Fruit fly (Drosophila melanogaster) whole organism, pupa: ENCODE data around the gene eIF3l.

Experiments used
- CG10348 ChIP-seq: fragments of 200-800 bp; sonication (Bioruptor generic); IDR thresholded peaks from 2 replicates; pipeline ENCODE4 v1.3.6; 2022; ENCODE audit warnings: missing biosample characterization, missing genetic modification characterization
- CG12605 ChIP-seq: fragments of 200-800 bp; sonication (Bioruptor generic); IDR thresholded peaks from 2 replicates; pipeline ENCODE4 v1.3.6; 2022; ENCODE audit warnings: missing biosample characterization, missing genetic modification characterization
- CG13204 ChIP-seq: fragments of 200-800 bp; sonication (Bioruptor generic); optimal IDR thresholded peaks from 2 replicates; lab custom pipeline; 2018; ENCODE audit warnings: missing biosample characterization, mild to moderate bottlenecking, missing genetic modification characterization, moderate library complexity
- CG14655 ChIP-seq: fragments of 200-800 bp; sonication (Bioruptor generic); optimal IDR thresholded peaks from 3 replicates; lab custom pipeline; 2017; ENCODE audit warnings: mild to moderate bottlenecking, missing biosample characterization, missing genetic modification reagents, missing genetic modification characterization
- CG15710 ChIP-seq: fragments of 200-800 bp; sonication (Bioruptor generic); optimal IDR thresholded peaks from 2 replicates; lab custom pipeline; 2018; ENCODE audit warnings: missing biosample characterization, mild to moderate bottlenecking, missing genetic modification characterization, moderate library complexity
- CG17806 ChIP-seq: fragments of 200-800 bp; sonication (Bioruptor generic); optimal IDR thresholded peaks from 2 replicates; lab custom pipeline; 2018; ENCODE audit warnings: missing biosample characterization, mild to moderate bottlenecking, missing genetic modification characterization, moderate library complexity
- CG32121 ChIP-seq: fragments of 200-800 bp; sonication (Bioruptor generic); IDR thresholded peaks from 2 replicates; pipeline ENCODE4 v1.3.6; 2022; ENCODE audit warnings: missing biosample characterization, missing genetic modification characterization
- CG34367 ChIP-seq: fragments of 200-800 bp; sonication (Bioruptor generic); optimal IDR thresholded peaks from 2 replicates; lab custom pipeline; 2018; ENCODE audit warnings: missing biosample characterization, mild to moderate bottlenecking, missing genetic modification characterization
- CG4496 ChIP-seq: fragments of 200-800 bp; sonication (Bioruptor generic); IDR thresholded peaks from 3 replicates; pipeline ENCODE4 v1.3.6; 2022; ENCODE audit warnings: missing biosample characterization, missing genetic modification characterization
- CG8159 ChIP-seq: fragments of 200-800 bp; sonication (Bioruptor generic); optimal IDR thresholded peaks from 3 replicates; lab custom pipeline; 2018; ENCODE audit warnings: missing biosample characterization, mild to moderate bottlenecking, missing genetic modification characterization, moderate library complexity
- CG8301 ChIP-seq: fragments of 200-800 bp; sonication (Bioruptor generic); optimal IDR thresholded peaks from 2 replicates; lab custom pipeline; 2018; ENCODE audit warnings: missing biosample characterization, mild to moderate bottlenecking, missing genetic modification characterization
- CG9948 ChIP-seq: fragments of 200-800 bp; sonication (Bioruptor generic); optimal IDR thresholded peaks from 2 replicates; lab custom pipeline; 2018; ENCODE audit warnings: missing biosample characterization, mild to moderate bottlenecking, missing genetic modification characterization, moderate library complexity
- D1 ChIP-seq: fragments of 200-800 bp; sonication (Bioruptor generic); optimal IDR thresholded peaks from 2 replicates; lab custom pipeline; 2018; ENCODE audit warnings: missing biosample characterization, mild to moderate bottlenecking, missing genetic modification characterization, moderate library complexity
- EcR ChIP-seq: fragments of 200-800 bp; sonication (Bioruptor generic); optimal IDR thresholded peaks from 3 replicates; lab custom pipeline; 2019; ENCODE audit warnings: missing biosample characterization, missing genetic modification characterization, mild to moderate bottlenecking, moderate library complexity, missing genetic modification reagents
- Ets98B ChIP-seq: fragments of 200-800 bp; sonication (Bioruptor generic); IDR thresholded peaks from 2 replicates; pipeline ENCODE4 v1.3.6; 2022; ENCODE audit warnings: missing biosample characterization, missing genetic modification characterization
- Pif1A ChIP-seq: fragments of 200-800 bp; sonication (Bioruptor generic); optimal IDR thresholded peaks from 3 replicates; lab custom pipeline; 2016; ENCODE audit warnings: missing biosample characterization, missing genetic modification characterization
- Pif1B ChIP-seq: fragments of 200-800 bp; sonication (Bioruptor generic); optimal IDR thresholded peaks from 3 replicates; lab custom pipeline; 2016; ENCODE audit warnings: missing biosample characterization, missing genetic modification characterization
- Snoo ChIP-seq: fragments of 200-800 bp; sonication (Bioruptor generic); optimal IDR thresholded peaks from 3 replicates; lab custom pipeline; 2017; ENCODE audit warnings: missing biosample characterization, mild to moderate bottlenecking, missing genetic modification characterization, inconsistent platforms
- fd96Ca ChIP-seq: fragments of 200-800 bp; sonication (Bioruptor generic); IDR thresholded peaks from 3 replicates; pipeline ENCODE4 v1.3.6; 2022; ENCODE audit warnings: missing biosample characterization, missing genetic modification characterization
- gl ChIP-seq: fragments of 200-800 bp; sonication (Bioruptor generic); optimal IDR thresholded peaks from 2 replicates; lab custom pipeline; 2018; ENCODE audit warnings: missing biosample characterization, mild to moderate bottlenecking, missing genetic modification characterization
- rn ChIP-seq: fragments of 200-800 bp; sonication (Bioruptor generic); IDR thresholded peaks from 2 replicates; pipeline ENCODE4 v1.3.6; 2022; ENCODE audit warnings: missing biosample characterization, missing genetic modification characterization

Gene eIF3l

DNA sequence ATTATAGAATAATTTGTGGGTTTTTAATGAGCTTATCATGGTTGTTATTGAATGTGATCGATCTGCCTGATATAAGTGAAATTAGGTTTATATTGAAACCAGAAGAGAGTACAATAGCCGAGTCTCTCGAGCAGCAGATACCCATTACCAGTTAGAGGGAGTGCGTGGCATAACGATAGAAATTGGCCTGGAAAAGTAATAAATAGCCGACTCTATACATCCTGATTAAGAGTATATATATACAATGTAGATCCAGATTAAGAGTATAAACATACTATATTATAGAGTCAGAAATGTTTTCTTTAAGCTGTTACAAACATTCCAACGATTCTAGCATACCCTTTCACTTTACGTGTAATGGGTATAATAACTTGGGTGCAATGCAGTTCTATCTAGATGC lies 38.1 kb upstream of the eIF3l start:
- no peak for TF ChIP-seq CG12605 (GFP tag; lab: Robert Waterston, UW)
- no peak for TF ChIP-seq D1 (tag; lab: Kevin White, UChicago)
- TF ChIP-seq gl: no peak
- TF ChIP-seq rn (GFP tag; lab: Robert Waterston, UW): no peak
- TF ChIP-seq CG13204: no peak
- TF ChIP-seq CG14655 (GFP tag; lab: Kevin White, UChicago): no peak
- no peak for TF ChIP-seq CG32121
- no peak for TF ChIP-seq Snoo (tag; lab: Kevin White, UChicago)
- no peak for TF ChIP-seq CG10348 (GFP tag; lab: Robert Waterston, UW)
- TF ChIP-seq Ets98B: no peak
- no peak for TF ChIP-seq CG8159
- TF ChIP-seq EcR (GFP tag; lab: Kevin White, UChicago): no peak
- TF ChIP-seq fd96Ca (GFP tag; lab: Robert Waterston, UW): no peak
- TF ChIP-seq Pif1B (GFP tag; lab: Kevin White, UChicago): no peak
- no peak for TF ChIP-seq CG15710 (tag; lab: Kevin White, UChicago)

DNA sequence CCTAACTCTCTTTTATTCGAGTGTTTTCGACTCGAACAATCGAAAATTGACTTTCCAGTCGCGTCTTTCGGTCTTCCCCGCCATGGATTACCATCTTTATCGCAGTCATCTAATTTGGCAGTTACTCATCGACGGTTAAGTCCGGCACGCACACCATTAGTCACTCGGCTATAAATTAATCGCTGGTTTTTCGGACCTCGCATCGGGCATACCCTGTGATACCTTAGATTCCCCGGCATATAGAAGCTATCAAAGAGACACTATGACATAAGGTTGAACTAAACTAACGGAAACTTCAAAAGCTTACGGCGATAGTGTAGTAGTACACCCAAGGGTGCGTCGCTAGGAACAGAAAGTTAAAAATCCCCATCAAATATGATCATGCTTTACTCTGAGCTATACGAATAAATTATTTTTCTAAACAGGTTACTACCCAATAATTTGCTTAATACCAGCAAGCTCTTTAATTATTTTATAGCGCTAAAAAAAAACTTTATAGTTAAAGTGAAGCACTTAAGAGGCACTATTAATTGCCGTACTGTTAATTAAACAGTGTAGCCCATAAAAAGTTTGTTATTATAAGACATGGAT lies 33.0 kb upstream of the eIF3l start:
- no peak for TF ChIP-seq CG15710 (tag; lab: Kevin White, UChicago)
- no peak for TF ChIP-seq CG12605 (GFP tag; lab: Robert Waterston, UW)
- TF ChIP-seq CG4496 (GFP tag; lab: Robert Waterston, UW): no peak
- TF ChIP-seq EcR (GFP tag; lab: Kevin White, UChicago): no peak
- no peak for TF ChIP-seq CG17806 (tag; lab: Kevin White, UChicago)
- TF ChIP-seq CG10348 (GFP tag; lab: Robert Waterston, UW): no peak
- TF ChIP-seq CG34367 (tag; lab: Kevin White, UChicago): no peak
- no peak for TF ChIP-seq Snoo (tag; lab: Kevin White, UChicago)
- no peak for TF ChIP-seq CG9948 (tag; lab: Kevin White, UChicago)
- TF ChIP-seq fd96Ca (GFP tag; lab: Robert Waterston, UW): no peak
- no peak for TF ChIP-seq gl

DNA sequence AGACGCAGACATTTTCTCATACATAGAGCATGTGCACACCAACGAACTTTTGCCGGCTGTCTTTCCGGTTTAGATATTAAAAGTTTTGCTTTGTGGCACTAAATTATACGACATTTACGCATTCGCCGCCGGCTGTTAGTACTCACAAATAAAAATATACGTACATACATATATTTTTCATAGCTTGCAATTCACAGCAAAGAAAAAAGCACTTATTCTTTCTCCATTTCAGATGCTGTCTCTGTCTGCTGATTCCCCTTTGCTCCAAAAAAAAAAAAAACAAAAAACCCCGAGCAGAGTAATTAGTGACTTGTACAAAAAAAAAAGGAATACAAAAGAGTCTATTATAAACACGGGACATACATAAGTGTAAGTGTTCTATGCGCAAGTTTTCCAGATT lies 31.4 kb upstream of the eIF3l start, which contains the start of gene CAH2:
Gene CAH2, plus strand, starts transcription at position 301 of the 400 bp plus-strand sequence.
- no peak for TF ChIP-seq CG9948 (tag; lab: Kevin White, UChicago)
- no peak for TF ChIP-seq Pif1B (GFP tag; lab: Kevin White, UChicago)
- no peak for TF ChIP-seq gl
- no peak for TF ChIP-seq EcR (GFP tag; lab: Kevin White, UChicago)
- TF ChIP-seq CG8159: no peak
- TF ChIP-seq CG13204: no peak
- no peak for TF ChIP-seq Ets98B
- no peak for TF ChIP-seq CG32121

DNA sequence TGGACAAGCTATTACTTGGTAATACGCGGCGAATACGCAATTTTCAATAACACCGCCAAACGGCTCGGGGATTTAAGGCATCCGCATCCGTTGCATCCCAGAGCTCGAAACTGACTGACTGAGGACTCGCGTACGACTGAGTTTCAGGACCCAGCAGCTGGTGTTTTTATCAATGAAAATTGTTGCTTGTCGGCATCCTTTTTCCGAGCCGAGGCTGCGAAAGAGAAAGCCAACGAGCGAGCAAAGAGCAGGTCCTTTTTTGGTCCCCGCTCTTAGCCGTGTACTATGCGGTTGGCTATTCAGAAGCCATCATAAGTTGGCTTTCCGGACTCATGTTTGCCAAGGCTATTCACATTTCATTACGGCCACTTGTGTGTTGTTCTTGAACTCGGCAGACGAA lies 29.5 kb upstream of the eIF3l start, which contains the start of gene Rh7:
Gene Rh7, minus strand, starts transcription at position 101 of the 400 bp plus-strand sequence.
- TF ChIP-seq Pif1A (GFP tag; lab: Kevin White, UChicago): no peak
- TF ChIP-seq CG12605 (GFP tag; lab: Robert Waterston, UW): no peak
- no peak for TF ChIP-seq CG8159
- no peak for TF ChIP-seq rn (GFP tag; lab: Robert Waterston, UW)
- TF ChIP-seq CG13204: no peak
- no peak for TF ChIP-seq CG4496 (GFP tag; lab: Robert Waterston, UW)
- TF ChIP-seq Pif1B (GFP tag; lab: Kevin White, UChicago): no peak
- TF ChIP-seq CG34367 (tag; lab: Kevin White, UChicago): no peak
- TF ChIP-seq CG10348 (GFP tag; lab: Robert Waterston, UW): no peak
- no peak for TF ChIP-seq fd96Ca (GFP tag; lab: Robert Waterston, UW)
- TF ChIP-seq D1 (tag; lab: Kevin White, UChicago): no peak
- no peak for TF ChIP-seq gl
- TF ChIP-seq Ets98B: no peak
- TF ChIP-seq CG17806 (tag; lab: Kevin White, UChicago): no peak
- TF ChIP-seq CG15710 (tag; lab: Kevin White, UChicago): no peak
- no peak for TF ChIP-seq Snoo (tag; lab: Kevin White, UChicago)
- no peak for TF ChIP-seq CG8301 (tag; lab: Kevin White, UChicago)
- TF ChIP-seq CG14655 (GFP tag; lab: Kevin White, UChicago): no peak
- no peak for TF ChIP-seq CG32121
- TF ChIP-seq EcR (GFP tag; lab: Kevin White, UChicago): no peak
- TF ChIP-seq, all 21 proteins: peak for 0

DNA sequence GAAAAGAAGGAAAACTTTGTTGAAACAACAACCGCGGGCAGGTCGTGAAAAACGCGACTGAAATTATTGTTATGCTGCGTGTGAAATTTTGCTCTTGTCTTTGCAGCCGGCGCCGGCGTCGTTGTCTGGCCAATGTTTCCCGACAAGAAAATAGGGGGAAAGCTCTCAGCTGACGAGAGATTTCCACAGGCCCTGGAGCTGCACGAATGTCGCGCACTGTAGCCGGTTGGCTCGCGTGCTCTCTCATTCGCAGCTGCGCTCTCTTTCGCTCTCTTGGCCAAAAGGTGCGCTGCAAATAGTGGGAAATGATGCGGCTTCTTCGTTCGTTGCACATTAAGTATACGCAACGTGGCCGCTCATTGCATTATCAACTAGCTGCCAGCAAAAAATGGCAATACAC lies 17.8 kb upstream of the eIF3l start, which contains the start of gene CG9760:
Gene CG9760, minus strand, starts transcription at position 43 of the 400 bp plus-strand sequence.
- TF ChIP-seq CG10348 (GFP tag; lab: Robert Waterston, UW): no peak
- no peak for TF ChIP-seq D1 (tag; lab: Kevin White, UChicago)
- TF ChIP-seq CG4496 (GFP tag; lab: Robert Waterston, UW): peak; percentile 80; the same call in 2 of the 3 replicates
- TF ChIP-seq CG14655 (GFP tag; lab: Kevin White, UChicago): no peak
- peak; percentile 62; the same call in 1 of the 2 replicates for TF ChIP-seq CG32121
- no peak for TF ChIP-seq CG8159
- TF ChIP-seq CG8301 (tag; lab: Kevin White, UChicago): no peak
- no peak; the same call in 1 of the 2 replicates for TF ChIP-seq Ets98B
- TF ChIP-seq CG12605 (GFP tag; lab: Robert Waterston, UW): no peak
- TF ChIP-seq fd96Ca (GFP tag; lab: Robert Waterston, UW): peak; percentile 65; the same call in 2 of the 3 replicates

DNA sequence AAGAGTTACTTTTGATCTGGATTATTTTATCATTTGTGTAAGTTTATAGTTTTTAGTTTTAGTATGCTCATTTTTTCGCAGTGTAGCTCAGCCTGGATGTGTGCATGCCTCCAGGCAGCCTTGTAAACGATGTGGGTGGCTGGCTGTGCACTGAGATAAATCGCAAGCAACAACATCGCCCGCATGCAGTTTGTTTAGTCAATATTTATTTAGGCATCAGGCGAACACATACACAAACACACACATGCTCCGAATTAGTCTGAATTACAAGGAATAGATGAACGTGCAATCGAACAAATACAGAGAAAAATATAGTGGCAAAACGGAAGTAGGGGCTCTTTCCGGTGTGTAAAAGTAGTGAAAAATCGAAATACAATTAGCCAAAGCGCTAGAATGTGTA lies 17.2 kb upstream of the eIF3l start:
- no peak for TF ChIP-seq Pif1A (GFP tag; lab: Kevin White, UChicago)
- TF ChIP-seq D1 (tag; lab: Kevin White, UChicago): no peak
- TF ChIP-seq CG14655 (GFP tag; lab: Kevin White, UChicago): no peak
- peak; percentile 52; the same call in 2 of the 3 replicates for TF ChIP-seq CG4496 (GFP tag; lab: Robert Waterston, UW)
- TF ChIP-seq CG32121: no peak
- TF ChIP-seq Ets98B: 0 out of 2 replicates have a peak, but pooled peaks have one; percentile 14
- no peak for TF ChIP-seq CG8301 (tag; lab: Kevin White, UChicago)
- no peak for TF ChIP-seq CG8159
